Worm (Caenorhabditis elegans): ENCODE measurements around the gene mnm-2.

DNA sequence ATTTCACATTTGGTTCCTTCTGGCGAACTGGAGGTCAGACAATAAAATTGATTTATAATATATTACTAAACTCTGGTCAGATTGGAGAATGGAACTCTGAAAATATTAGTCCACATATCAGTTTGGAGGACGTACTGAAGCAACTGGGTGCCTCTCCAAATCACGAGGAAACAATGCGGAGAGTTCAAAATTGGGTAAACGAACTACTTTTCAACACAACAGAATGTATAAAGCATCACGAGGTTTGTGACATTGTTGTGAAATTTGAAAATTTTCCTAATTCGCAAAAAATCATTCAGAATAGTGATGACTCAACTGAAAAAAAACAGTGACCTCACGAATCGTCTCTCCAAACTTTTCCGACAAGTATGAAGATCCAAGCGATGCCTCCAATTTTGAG lies 31.5 kb downstream of the mnm-2 start, which contains the start of gene gad-2:
- TF ChIP-seq ztf-29 (GFP tag; IDR thresholded peaks at IDR 0.05) (no peak), klf-2 (GFP tag; conservative IDR thresholded peaks at IDR 0.05) (no peak), ztf-23 (GFP tag; IDR thresholded peaks at IDR 0.05) (no peak)

All from whole organism, midembryonic.